Fruit fly (Drosophila melanogaster) whole organism, embryonic: ENCODE measurements around the gene inc.

Experiments
- Atf-2 ChIP-seq: fragments of 200-800 bp; sonication (Bioruptor generic); optimal IDR thresholded peaks from 2 replicates; lab custom pipeline; 2016; ENCODE audit warnings: missing biosample characterization, missing genetic modification characterization
- Atf6 ChIP-seq: fragments of 200-800 bp; sonication (Bioruptor generic); IDR thresholded peaks from 2 replicates; pipeline ENCODE4 v1.3.6; 2022; ENCODE audit warnings: missing biosample characterization, missing genetic modification characterization
- CG12071 ChIP-seq: fragments of 200-800 bp; sonication (Bioruptor generic); optimal IDR thresholded peaks from 3 replicates; lab custom pipeline; 2018; ENCODE audit warnings: missing biosample characterization, mild to moderate bottlenecking, missing genetic modification characterization
- CG14014 ChIP-seq: fragments of 200-800 bp; sonication (Bioruptor generic); IDR thresholded peaks from 2 replicates; pipeline ENCODE4 v1.3.6; 2022; ENCODE audit warnings: missing biosample characterization, missing genetic modification characterization
- CG15479 ChIP-seq: fragments of 200-800 bp; sonication (Bioruptor generic); optimal IDR thresholded peaks from 3 replicates; lab custom pipeline; 2019; ENCODE audit warnings: missing biosample characterization, mild to moderate bottlenecking, missing genetic modification characterization, moderate library complexity
- CG1603 ChIP-seq: fragments of 200-800 bp; sonication (Bioruptor generic); optimal IDR thresholded peaks from 2 replicates; lab custom pipeline; 2019; ENCODE audit warnings: missing biosample characterization, mild to moderate bottlenecking, missing genetic modification characterization, moderate library complexity
- CG16813 ChIP-seq: fragments of 200-800 bp; sonication (Bioruptor generic); IDR thresholded peaks from 3 replicates; pipeline ENCODE4 v1.3.6; 2022; ENCODE audit warnings: missing biosample characterization, missing genetic modification characterization; ENCODE audit not compliant: partially characterized antibody
- CG16863 ChIP-seq: fragments of 200-800 bp; sonication (Bioruptor generic); optimal IDR thresholded peaks from 3 replicates; lab custom pipeline; 2016; ENCODE audit warnings: missing biosample characterization, missing genetic modification characterization
- CG17359 ChIP-seq: fragments of 200-800 bp; sonication (Bioruptor generic); optimal IDR thresholded peaks from 3 replicates; lab custom pipeline; 2018; ENCODE audit warnings: missing biosample characterization, mild to moderate bottlenecking, missing genetic modification characterization, moderate library complexity
- CG17829 ChIP-seq: fragments of 200-800 bp; optimal IDR thresholded peaks from 2 replicates; lab custom pipeline; 2019; ENCODE audit warnings: missing biosample characterization, mild to moderate bottlenecking, missing genetic modification characterization, moderate library complexity
- CG1792 ChIP-seq: fragments of 200-800 bp; sonication (Bioruptor generic); optimal IDR thresholded peaks from 2 replicates; lab custom pipeline; 2016; ENCODE audit warnings: missing biosample characterization, missing genetic modification characterization
- CG1832 ChIP-seq: fragments of 200-800 bp; sonication (Bioruptor generic); optimal IDR thresholded peaks from 2 replicates; lab custom pipeline; 2017; ENCODE audit warnings: missing biosample characterization, mild to moderate bottlenecking, missing genetic modification characterization, inconsistent platforms
- CG18476 ChIP-seq: fragments of 200-800 bp; sonication (Bioruptor generic); optimal IDR thresholded peaks from 2 replicates; lab custom pipeline; 2016; ENCODE audit warnings: missing biosample characterization, mild to moderate bottlenecking, missing genetic modification characterization
- CG2129 ChIP-seq: fragments of 200-800 bp; sonication (Bioruptor generic); IDR thresholded peaks from 2 replicates; pipeline ENCODE4 v1.3.6; 2022; ENCODE audit warnings: missing biosample characterization, missing genetic modification characterization; ENCODE audit not compliant: partially characterized antibody
- CG4328 ChIP-seq: fragments of 200-800 bp; sonication (Bioruptor generic); optimal IDR thresholded peaks from 3 replicates; lab custom pipeline; 2017; ENCODE audit warnings: missing biosample characterization, missing genetic modification reagents, missing genetic modification characterization
- CG4617 ChIP-seq: fragments of 200-800 bp; sonication (Bioruptor generic); optimal IDR thresholded peaks from 3 replicates; lab custom pipeline; 2016; ENCODE audit warnings: missing biosample characterization, missing genetic modification characterization, borderline replicate concordance
- CG4854 ChIP-seq: fragments of 200-800 bp; sonication (Bioruptor generic); optimal IDR thresholded peaks from 2 replicates; lab custom pipeline; 2016; ENCODE audit warnings: missing biosample characterization, missing genetic modification characterization, inconsistent platforms
- CG7556 ChIP-seq: fragments of 200-800 bp; sonication (Bioruptor generic); optimal IDR thresholded peaks from 2 replicates; lab custom pipeline; 2017; ENCODE audit warnings: missing biosample characterization, mild to moderate bottlenecking, missing genetic modification characterization
- CG8924 ChIP-seq: fragments of 200-800 bp; optimal IDR thresholded peaks from 3 replicates; lab custom pipeline; 2019; ENCODE audit warnings: missing biosample characterization, mild to moderate bottlenecking, missing genetic modification characterization, moderate library complexity
- CkIIα-i1 ChIP-seq: fragments of 200-800 bp; sonication (Bioruptor generic); IDR thresholded peaks from 2 replicates; pipeline ENCODE4 v1.3.6; 2022; ENCODE audit warnings: missing biosample characterization, missing genetic modification characterization
- CoRest ChIP-seq: fragments of 200-800 bp; sonication (Bioruptor generic); optimal IDR thresholded peaks from 3 replicates; lab custom pipeline; 2018; ENCODE audit warnings: missing biosample characterization, mild to moderate bottlenecking, missing genetic modification characterization, moderate library complexity
- Dbx ChIP-seq: fragments of 200-800 bp; sonication (Bioruptor generic); IDR thresholded peaks from 3 replicates; pipeline ENCODE4 v1.3.6; 2022; ENCODE audit warnings: missing biosample characterization, missing genetic modification characterization
- Dip2 ChIP-seq: fragments of 200-800 bp; sonication (Bioruptor generic); IDR thresholded peaks from 2 replicates; pipeline ENCODE4 v1.3.6; 2022; ENCODE audit warnings: missing biosample characterization, missing genetic modification characterization
- Dip3 ChIP-seq: fragments of 200-800 bp; sonication (Bioruptor generic); optimal IDR thresholded peaks from 3 replicates; lab custom pipeline; 2016; ENCODE audit warnings: missing biosample characterization, missing genetic modification characterization
- Doc3 ChIP-seq: fragments of 200-800 bp; sonication (Bioruptor generic); IDR thresholded peaks from 3 replicates; pipeline ENCODE4 v1.3.6; 2022; ENCODE audit warnings: missing biosample characterization, missing genetic modification characterization; ENCODE audit not compliant: partially characterized antibody
- HmgD ChIP-seq: fragments of 200-800 bp; sonication (Bioruptor generic); optimal IDR thresholded peaks from 3 replicates; lab custom pipeline; 2016; ENCODE audit warnings: missing biosample characterization, missing genetic modification characterization
- HmgZ ChIP-seq: fragments of 200-800 bp; sonication (Bioruptor generic); optimal IDR thresholded peaks from 2 replicates; lab custom pipeline; 2018; ENCODE audit warnings: missing biosample characterization, mild to moderate bottlenecking, missing genetic modification characterization
- Hr51 ChIP-seq, 2 experiments: fragments of 200-800 bp; sonication (Bioruptor generic); optimal IDR thresholded peaks; 2 replicates in 1 of 2; 3 replicates in 1 of 2; lab custom pipeline; 2016 to 2018; ENCODE audit warnings: missing biosample characterization in 2 of 2, missing genetic modification characterization in 2 of 2, mild to moderate bottlenecking in 1 of 2, moderate library complexity in 1 of 2
- Kr ChIP-seq: fragments of 200-800 bp; sonication (Bioruptor generic); optimal IDR thresholded peaks from 2 replicates; lab custom pipeline; 2017; ENCODE audit warnings: missing biosample characterization, mild to moderate bottlenecking, missing genetic modification characterization
- Opbp ChIP-seq: fragments of 200-800 bp; sonication (Bioruptor generic); IDR thresholded peaks from 3 replicates; pipeline ENCODE4 v1.3.6; 2022; ENCODE audit warnings: missing biosample characterization, missing genetic modification characterization; ENCODE audit not compliant: partially characterized antibody
- Optix ChIP-seq: fragments of 200-800 bp; sonication (Bioruptor generic); IDR thresholded peaks from 3 replicates; pipeline ENCODE4 v1.3.6; 2022; ENCODE audit warnings: missing biosample characterization, missing genetic modification characterization
- Sin3A ChIP-seq: fragments of >200 bp; optimal IDR thresholded peaks from 2 replicates; lab custom pipeline; 2018
- Sry-δ ChIP-seq: fragments of 200-800 bp; sonication (Bioruptor generic); optimal IDR thresholded peaks from 2 replicates; lab custom pipeline; 2016; ENCODE audit warnings: missing biosample characterization, missing genetic modification characterization
- bbx ChIP-seq: fragments of 200-800 bp; sonication (Bioruptor generic); IDR thresholded peaks from 2 replicates; pipeline ENCODE4 v1.3.6; 2022; ENCODE audit warnings: missing biosample characterization, missing genetic modification characterization; ENCODE audit not compliant: partially characterized antibody
- cato ChIP-seq: fragments of 200-800 bp; sonication (Bioruptor generic); optimal IDR thresholded peaks from 2 replicates; lab custom pipeline; 2016; ENCODE audit warnings: missing biosample characterization, missing genetic modification characterization, borderline replicate concordance
- gro ChIP-seq: fragments of 200-800 bp; sonication (Bioruptor generic); optimal IDR thresholded peaks from 2 replicates; lab custom pipeline; 2016; ENCODE audit warnings: missing biosample characterization, missing genetic modification characterization
- inv ChIP-seq: fragments of 200-800 bp; sonication (Bioruptor generic); IDR thresholded peaks from 2 replicates; pipeline ENCODE4 v1.3.6; 2022; ENCODE audit warnings: missing biosample characterization, missing genetic modification characterization; ENCODE audit not compliant: partially characterized antibody
- jigr1 ChIP-seq: fragments of 200-800 bp; sonication (Bioruptor generic); IDR thresholded peaks from 3 replicates; pipeline ENCODE4 v1.3.6; 2022; ENCODE audit warnings: missing biosample characterization, missing genetic modification characterization
- mld ChIP-seq: fragments of 200-800 bp; sonication (Bioruptor generic); IDR thresholded peaks from 3 replicates; pipeline ENCODE4 v1.3.6; 2022; ENCODE audit warnings: missing biosample characterization, missing genetic modification characterization; ENCODE audit not compliant: partially characterized antibody
- otp ChIP-seq: fragments of 200-800 bp; sonication (Bioruptor generic); IDR thresholded peaks from 3 replicates; pipeline ENCODE4, ENCODE4 v1.3.6; 2022; ENCODE audit warnings: missing biosample characterization, missing genetic modification characterization
- pzg ChIP-seq: fragments of 200-800 bp; sonication (Bioruptor generic); optimal IDR thresholded peaks from 3 replicates; lab custom pipeline; 2018; ENCODE audit warnings: missing biosample characterization, mild to moderate bottlenecking, missing genetic modification characterization, moderate library complexity
- sens ChIP-seq: fragments of 200-800 bp; sonication (Bioruptor generic); peaks from one replicate; lab custom pipeline; 2016; ENCODE audit warnings: missing biosample characterization, missing genetic modification characterization
- shn ChIP-seq: fragments of 200-800 bp; sonication (Bioruptor generic); optimal IDR thresholded peaks from 3 replicates; lab custom pipeline; 2016; ENCODE audit warnings: missing biosample characterization, missing genetic modification characterization
- tin ChIP-seq: fragments of 200-800 bp; sonication (Bioruptor generic); optimal IDR thresholded peaks from 3 replicates; lab custom pipeline; 2016; ENCODE audit warnings: missing biosample characterization, missing genetic modification characterization
- vvl ChIP-seq: fragments of 200-800 bp; sonication (Bioruptor generic); IDR thresholded peaks from 2 replicates; pipeline ENCODE4 v1.3.6; 2022; ENCODE audit warnings: missing biosample characterization, missing genetic modification characterization
- zen ChIP-seq: fragments of 200-800 bp; sonication (Bioruptor generic); optimal IDR thresholded peaks from 3 replicates; lab custom pipeline; 2018; ENCODE audit warnings: missing biosample characterization, mild to moderate bottlenecking, missing genetic modification characterization, moderate library complexity

inc gene

dm6 chrX:1464033-1464432 lies 19.2 kb upstream of the inc start, which contains the start of gene Ns3 (continued):
- TF ChIP-seq CoRest (tag; lab: Kevin White, UChicago) (no peak), Kr (GFP tag; lab: Kevin White, UChicago) (no peak), CG16863 (no peak), CG4854 (GFP tag; lab: Kevin White, UChicago) (no peak), inv (GFP tag; lab: Robert Waterston, UW) (peak; percentile 73), cato (GFP tag; lab: Kevin White, UChicago) (no peak), CG8924 (no peak), zen (tag; lab: Kevin White, UChicago) (no peak), gro (peak; percentile 10), CG17359 (no peak), Dip3 (no peak), Dip2 (GFP tag; lab: Robert Waterston, UW) (no peak), Doc3 (GFP tag; lab: Robert Waterston, UW) (peak; percentile 72), vvl (peak; percentile 95), CG1792 (GFP tag; lab: Kevin White, UChicago) (no peak), Sin3A (peak; percentile 32), CG1832 (no peak), bbx (GFP tag; lab: Robert Waterston, UW) (peak; percentile 89), HmgZ (tag; lab: Kevin White, UChicago) (peak; percentile 51), otp (GFP tag; lab: Robert Waterston, UW) (no peak), shn (GFP tag; lab: Kevin White, UChicago) (no peak), Opbp (GFP tag; lab: Robert Waterston, UW) (peak; percentile 86), Atf-2 (no peak), CG12071 (GFP tag; lab: Kevin White, UChicago) (no peak), CG2129 (GFP tag; lab: Robert Waterston, UW) (peak; percentile 49; the same call in 1 of the 2 replicates), Sry-δ (peak; percentile 78), Hr51 (GFP tag; optimal IDR thresholded peaks at IDR 0.05; lab: Kevin White, UChicago) (no peak), CkIIα-i1 (no peak), Dbx (GFP tag; lab: Robert Waterston, UW) (no peak), tin (GFP tag; lab: Kevin White, UChicago) (no peak), HmgD (no peak), CG14014 (no peak), CG4617 (GFP tag; lab: Kevin White, UChicago) (peak; percentile 9), CG18476 (GFP tag; lab: Kevin White, UChicago) (no peak), CG4328 (GFP tag; lab: Kevin White, UChicago) (no peak), CG16813 (GFP tag; lab: Robert Waterston, UW) (peak; percentile 82), pzg (GFP tag; lab: Kevin White, UChicago) (peak; percentile 87), CG15479 (peak; percentile 2), CG17829 (tag; lab: Kevin White, UChicago) (peak; percentile 18), Atf6 (GFP tag; lab: Robert Waterston, UW) (no peak), mld (peak; percentile 77; the same call in 2 of the 3 replicates), sens (GFP tag; lab: Kevin White, UChicago) (peak; percentile 64), CG7556 (GFP tag; lab: Kevin White, UChicago) (no peak), Optix (GFP tag; lab: Robert Waterston, UW) (no peak), jigr1 (GFP tag; lab: Robert Waterston, UW) (no peak), CG1603 (tag; lab: Kevin White, UChicago) (peak; percentile 76)
